Fruit fly (Drosophila melanogaster) whole organism, adult: ENCODE measurements around the gene CG42740.
A peak's percentile ranks its signal among the peaks of the same experiment; 100 is the strongest.

Experiments
- CG11617 ChIP-seq: fragments of 200-800 bp; sonication (Bioruptor generic); optimal IDR thresholded peaks from 2 replicates; lab custom pipeline; 2017; ENCODE audit warnings: mild to moderate bottlenecking, missing biosample characterization, missing genetic modification reagents, missing genetic modification characterization
- CG12768 ChIP-seq: fragments of 200-800 bp; sonication (Bioruptor generic); optimal IDR thresholded peaks from 2 replicates; lab custom pipeline; 2017; ENCODE audit warnings: missing biosample characterization, missing genetic modification characterization, mild to moderate bottlenecking, moderate library complexity, missing genetic modification reagents
- CG33017 ChIP-seq: fragments of 200-800 bp; sonication (Bioruptor generic); optimal IDR thresholded peaks from 2 replicates; lab custom pipeline; 2018; ENCODE audit warnings: missing biosample characterization, mild to moderate bottlenecking, missing genetic modification characterization, moderate library complexity
- CG5204 ChIP-seq: fragments of 200-800 bp; sonication (Bioruptor generic); optimal IDR thresholded peaks from 2 replicates; lab custom pipeline; 2016; ENCODE audit warnings: missing biosample characterization, missing genetic modification characterization
- CG7045 ChIP-seq: fragments of 200-800 bp; sonication (Bioruptor generic); optimal IDR thresholded peaks from 2 replicates; lab custom pipeline; 2017; ENCODE audit warnings: missing biosample characterization, mild to moderate bottlenecking, missing genetic modification characterization
- CG7101 ChIP-seq: fragments of 200-800 bp; sonication (Bioruptor generic); optimal IDR thresholded peaks from 2 replicates; lab custom pipeline; 2018; ENCODE audit warnings: missing biosample characterization, mild to moderate bottlenecking, missing genetic modification characterization, moderate library complexity
- Clk ChIP-seq: fragments of 200-800 bp; sonication (Bioruptor generic); optimal IDR thresholded peaks from 2 replicates; lab custom pipeline; 2017; ENCODE audit warnings: missing biosample characterization, missing genetic modification characterization
- Crg-1 ChIP-seq: fragments of 200-800 bp; sonication (Bioruptor generic); optimal IDR thresholded peaks from 2 replicates; lab custom pipeline; 2016; ENCODE audit warnings: missing biosample characterization, missing genetic modification characterization
- Mnt ChIP-seq: fragments of 200-800 bp; sonication (Bioruptor generic); optimal IDR thresholded peaks from 2 replicates; lab custom pipeline; 2016; ENCODE audit warnings: missing biosample characterization, mild to moderate bottlenecking, missing genetic modification characterization
- bab1 ChIP-seq: fragments of 200-800 bp; sonication (Bioruptor generic); optimal IDR thresholded peaks from 3 replicates; lab custom pipeline; 2019; ENCODE audit warnings: missing biosample characterization, mild to moderate bottlenecking, missing genetic modification characterization, moderate library complexity
- kay ChIP-seq: fragments of 200-800 bp; sonication (Bioruptor generic); peaks from one replicate; lab custom pipeline; 2016; ENCODE audit warnings: missing biosample characterization, missing genetic modification characterization, borderline replicate concordance
- ovo ChIP-seq: fragments of 200-800 bp; sonication (Bioruptor generic); optimal IDR thresholded peaks from 2 replicates; lab custom pipeline; 2016; ENCODE audit warnings: missing biosample characterization, missing genetic modification characterization
- pad ChIP-seq: fragments of 200-800 bp; sonication (Bioruptor generic); optimal IDR thresholded peaks from 3 replicates; lab custom pipeline; 2017; ENCODE audit warnings: missing biosample characterization, missing genetic modification characterization, mild to moderate bottlenecking, moderate library complexity, missing genetic modification reagents
- tj ChIP-seq: fragments of 200-800 bp; sonication (Bioruptor generic); optimal IDR thresholded peaks from 3 replicates; lab custom pipeline; 2017; ENCODE audit warnings: missing biosample characterization, mild to moderate bottlenecking, missing genetic modification characterization, moderate library complexity

dm6 chr3R:30459066-30459935, 36.5 kb upstream of the CG42740 start, which contains the start of the genes CG2224 and CDase:
- TF ChIP-seq CG5204 (GFP tag; lab: Kevin White, UChicago) (no peak), ovo (GFP tag; lab: Kevin White, UChicago) (no peak), CG11617 (GFP tag; lab: Kevin White, UChicago) (no peak), Clk (GFP tag; lab: Kevin White, UChicago) (no peak), tj (GFP tag; lab: Kevin White, UChicago) (no peak), kay (GFP tag; lab: Kevin White, UChicago) (peak; percentile 94), CG12768 (GFP tag; lab: Kevin White, UChicago) (no peak), CG7045 (GFP tag; lab: Kevin White, UChicago) (no peak), CG7101 (tag; lab: Kevin White, UChicago) (no peak), pad (GFP tag; lab: Kevin White, UChicago) (no peak), Crg-1 (no peak), bab1 (GFP tag; lab: Kevin White, UChicago) (peak; percentile 69), CG33017 (no peak), Mnt (GFP tag; lab: Kevin White, UChicago) (no peak)
